Worm (Caenorhabditis elegans) whole organism, L3 larva: Measurements from ENCODE around the gene R11E3.19.
A peak's percentile ranks its signal among the peaks of the same experiment; 100 is the strongest.

ENCODE experiments used
- R02D3.7 ChIP-seq: fragments of 150-350 bp; optimal IDR thresholded peaks from 2 replicates; lab custom pipeline; 2014; ENCODE audit warnings: missing biosample characterization, missing genetic modification characterization
- aly-2 ChIP-seq: fragments of 150-350 bp; optimal IDR thresholded peaks from 2 replicates; lab custom pipeline; 2014; ENCODE audit warnings: missing biosample characterization, missing genetic modification characterization
- ama-1 ChIP-seq: fragments of 150-350 bp; optimal IDR thresholded peaks from 2 replicates; lab custom pipeline; 2018
- ceh-28 ChIP-seq: fragments of 150-350 bp; optimal IDR thresholded peaks from 2 replicates; lab custom pipeline; 2014; ENCODE audit warnings: missing biosample characterization, missing genetic modification reagents, missing genetic modification characterization
- ceh-82 ChIP-seq: fragments of 150-350 bp; optimal IDR thresholded peaks from 2 replicates; lab custom pipeline; 2014; ENCODE audit warnings: missing biosample characterization, missing genetic modification characterization
- ceh-9 ChIP-seq: sonication (generic microtip); optimal IDR thresholded peaks from 2 replicates; lab custom pipeline; 2018; ENCODE audit warnings: missing biosample characterization, missing genetic modification characterization
- daf-12 ChIP-seq: fragments of 150-350 bp; optimal IDR thresholded peaks from 2 replicates; lab custom pipeline; 2014; ENCODE audit warnings: missing biosample characterization, missing genetic modification reagents, missing genetic modification characterization
- egl-27 ChIP-seq: sonication (generic microtip); optimal IDR thresholded peaks from 4 replicates; lab custom pipeline; 2017; ENCODE audit warnings: missing biosample characterization, missing genetic modification reagents, missing genetic modification characterization
- egl-5 ChIP-seq: fragments of 150-350 bp; optimal IDR thresholded peaks from 2 replicates; lab custom pipeline; 2017; ENCODE audit warnings: missing biosample characterization, missing genetic modification reagents, missing genetic modification characterization, inconsistent platforms
- elt-1 ChIP-seq: fragments of 150-350 bp; optimal IDR thresholded peaks from 2 replicates; lab custom pipeline; 2014; ENCODE audit warnings: missing biosample characterization, missing genetic modification characterization
- elt-2 ChIP-seq: sonication (generic microtip); optimal IDR thresholded peaks from 2 replicates; lab custom pipeline; 2016; ENCODE audit warnings: missing genetic modification reagents, mild to moderate bottlenecking, missing genetic modification characterization, missing compliant biosample characterization
- elt-3 ChIP-seq, 3 experiments: fragments of 150-350 bp in 1 of 3; sonication (generic microtip) in 2 of 3; optimal IDR thresholded peaks; 2 replicates in 2 of 3; 4 replicates in 1 of 3; lab custom pipeline; 2014 to 2017; ENCODE audit warnings: missing biosample characterization in 3 of 3, missing genetic modification characterization in 3 of 3
- eor-1 ChIP-seq, 2 experiments: fragments of 150-350 bp; optimal IDR thresholded peaks; 2 replicates each; lab custom pipeline; 2014 to 2018; ENCODE audit warnings: missing biosample characterization in 2 of 2, missing genetic modification characterization in 2 of 2
- fkh-2 ChIP-seq: fragments of 150-350 bp; optimal IDR thresholded peaks from 2 replicates; lab custom pipeline; 2014; ENCODE audit warnings: missing biosample characterization, missing genetic modification reagents, missing genetic modification characterization
- fos-1 ChIP-seq: fragments of 150-350 bp; optimal IDR thresholded peaks from 2 replicates; lab custom pipeline; 2014; ENCODE audit warnings: missing biosample characterization, missing genetic modification characterization
- hmg-11 ChIP-seq: sonication (generic microtip); optimal IDR thresholded peaks from 2 replicates; lab custom pipeline; 2016; ENCODE audit warnings: missing genetic modification characterization, missing compliant biosample characterization
- jun-1 ChIP-seq: fragments of 150-350 bp; optimal IDR thresholded peaks from 2 replicates; lab custom pipeline; 2014; ENCODE audit warnings: missing biosample characterization, missing genetic modification reagents, missing genetic modification characterization
- lin-15B ChIP-seq: fragments of 150-350 bp; optimal IDR thresholded peaks from 2 replicates; lab custom pipeline; 2014; ENCODE audit warnings: missing biosample characterization, missing genetic modification characterization
- lin-39 ChIP-seq: fragments of 150-350 bp; optimal IDR thresholded peaks from 2 replicates; lab custom pipeline; 2018; ENCODE audit warnings: missing biosample characterization, missing genetic modification reagents, missing genetic modification characterization
- lsy-12 ChIP-seq: sonication (generic microtip); optimal IDR thresholded peaks from 2 replicates; lab custom pipeline; 2016; ENCODE audit warnings: mild to moderate bottlenecking, missing genetic modification characterization, missing compliant biosample characterization
- mml-1 ChIP-seq: fragments of 150-350 bp; sonication (generic microtip); optimal IDR thresholded peaks from 3 replicates; lab custom pipeline; 2014; ENCODE audit warnings: missing biosample characterization, missing genetic modification characterization
- nfya-1 ChIP-seq: sonication (generic microtip); optimal IDR thresholded peaks from 2 replicates; lab custom pipeline; 2017; ENCODE audit warnings: missing genetic modification characterization, mild to moderate bottlenecking, missing compliant biosample characterization, antibody characterized with exemption, moderate library complexity; ENCODE audit not compliant: insufficient read depth
- nhr-11 ChIP-seq: fragments of 150-350 bp; optimal IDR thresholded peaks from 2 replicates; lab custom pipeline; 2014; ENCODE audit warnings: missing biosample characterization, missing genetic modification characterization
- nhr-12 ChIP-seq: fragments of 150-350 bp; optimal IDR thresholded peaks from 2 replicates; lab custom pipeline; 2014; ENCODE audit warnings: missing biosample characterization, missing genetic modification characterization
- nhr-23 ChIP-seq: fragments of 150-350 bp; optimal IDR thresholded peaks from 2 replicates; lab custom pipeline; 2014; ENCODE audit warnings: missing biosample characterization, missing genetic modification reagents, missing genetic modification characterization
- nhr-237 ChIP-seq: fragments of 150-350 bp; optimal IDR thresholded peaks from 2 replicates; lab custom pipeline; 2014; ENCODE audit warnings: missing biosample characterization, missing genetic modification characterization
- nhr-25 ChIP-seq: sonication (generic microtip); optimal IDR thresholded peaks from 2 replicates; lab custom pipeline; 2017; ENCODE audit warnings: missing biosample characterization, missing genetic modification characterization
- nhr-28 ChIP-seq: fragments of 150-350 bp; optimal IDR thresholded peaks from 2 replicates; lab custom pipeline; 2014; ENCODE audit warnings: missing biosample characterization, missing genetic modification characterization
- nhr-43 ChIP-seq: sonication (generic microtip); optimal IDR thresholded peaks from 2 replicates; lab custom pipeline; 2016; ENCODE audit warnings: mild to moderate bottlenecking, missing genetic modification characterization, missing compliant biosample characterization; ENCODE audit not compliant: poor library complexity, severe bottlenecking
- nhr-67 ChIP-seq: fragments of 150-350 bp; optimal IDR thresholded peaks from 2 replicates; lab custom pipeline; 2014; ENCODE audit warnings: missing biosample characterization, missing genetic modification characterization
- nhr-76 ChIP-seq: fragments of 150-350 bp; sonication (generic microtip); optimal IDR thresholded peaks from 5 replicates; lab custom pipeline; 2014; ENCODE audit warnings: missing biosample characterization, missing genetic modification characterization
- nhr-77 ChIP-seq: fragments of 150-350 bp; optimal IDR thresholded peaks from 2 replicates; lab custom pipeline; 2014; ENCODE audit warnings: missing biosample characterization, missing genetic modification characterization
- pha-4 ChIP-seq: fragments of 150-350 bp; optimal IDR thresholded peaks from 2 replicates; lab custom pipeline; 2014; ENCODE audit warnings: missing biosample characterization, missing genetic modification reagents, missing genetic modification characterization
- pqm-1 ChIP-seq: fragments of 150-350 bp; optimal IDR thresholded peaks from 2 replicates; lab custom pipeline; 2017; ENCODE audit warnings: missing biosample characterization, missing genetic modification characterization, inconsistent platforms
- sea-2 ChIP-seq: fragments of 150-350 bp; sonication (generic microtip); optimal IDR thresholded peaks from 4 replicates; lab custom pipeline; 2014; ENCODE audit warnings: missing biosample characterization, missing genetic modification reagents, missing genetic modification characterization
- skn-1 ChIP-seq: fragments of 150-350 bp; optimal IDR thresholded peaks from 2 replicates; lab custom pipeline; 2014; ENCODE audit warnings: missing biosample characterization, missing genetic modification characterization
- snpc-4 ChIP-seq: fragments of 150-350 bp; optimal IDR thresholded peaks from 2 replicates; lab custom pipeline; 2014; ENCODE audit warnings: missing biosample characterization, missing genetic modification characterization
- tbx-2 ChIP-seq: sonication (generic microtip); optimal IDR thresholded peaks from 2 replicates; lab custom pipeline; 2016; ENCODE audit warnings: mild to moderate bottlenecking, missing genetic modification characterization, missing compliant biosample characterization
- unc-62 ChIP-seq: fragments of 150-350 bp; sonication (generic microtip); optimal IDR thresholded peaks from 4 replicates; lab custom pipeline; 2014; ENCODE audit warnings: missing biosample characterization, missing genetic modification reagents, missing genetic modification characterization
- zag-1 ChIP-seq: fragments of 150-350 bp; optimal IDR thresholded peaks from 2 replicates; lab custom pipeline; 2014; ENCODE audit warnings: missing biosample characterization, missing genetic modification characterization
- ztf-11 ChIP-seq: fragments of 150-350 bp; optimal IDR thresholded peaks from 2 replicates; lab custom pipeline; 2014; ENCODE audit warnings: missing biosample characterization, missing genetic modification characterization
- ztf-4 ChIP-seq: fragments of 150-350 bp; optimal IDR thresholded peaks from 2 replicates; lab custom pipeline; 2014; ENCODE audit warnings: missing biosample characterization, missing genetic modification characterization

The R11E3.19 gene

DNA sequence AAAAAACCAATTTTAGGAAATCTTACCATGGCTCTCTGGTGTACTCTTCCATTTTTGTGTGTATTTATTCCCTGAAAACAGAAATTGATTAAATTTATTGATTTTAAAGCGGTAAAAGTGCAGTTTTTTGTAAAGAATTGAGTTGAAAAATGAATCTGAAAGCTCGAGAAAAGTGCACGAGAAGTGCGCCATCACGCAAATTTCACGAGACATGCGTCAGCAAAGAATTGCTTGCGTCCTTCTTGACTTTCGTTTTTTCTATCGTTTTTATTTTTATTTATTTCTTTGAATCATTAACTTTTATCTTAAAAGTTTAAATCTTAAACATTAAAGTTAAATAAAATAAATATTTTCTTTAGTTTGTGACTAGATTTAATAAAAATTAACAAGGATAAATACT lies 30.5 kb downstream of the R11E3.19 start, which contains the start of gene timm-17B.1:
Gene timm-17B.1 (minus strand): TSS at position 71 of the 400 bp plus-strand sequence.
- TF ChIP-seq nhr-237 (tag; lab: Kevin White, UChicago) (no peak), aly-2 (tag; lab: Kevin White, UChicago) (no peak), ceh-9 (tag; lab: Kevin White, UChicago) (no peak), nhr-76 (tag; lab: Kevin White, UChicago) (no peak), nhr-43 (tag; lab: Kevin White, UChicago) (peak; percentile 75), mml-1 (tag; lab: Kevin White, UChicago) (no peak), ztf-4 (no peak), elt-1 (tag; lab: Kevin White, UChicago) (no peak), tbx-2 (tag; lab: Kevin White, UChicago) (peak; percentile 49), fos-1 (no peak), nhr-25 (tag; lab: Kevin White, UChicago) (peak; percentile 13), zag-1 (tag; lab: Kevin White, UChicago) (no peak), ama-1 (no peak), egl-5 (tag; lab: Kevin White, UChicago) (no peak), ceh-82 (tag; lab: Kevin White, UChicago) (no peak), pha-4 (tag; lab: Kevin White, UChicago) (peak; percentile 79), daf-12 (tag; lab: Kevin White, UChicago) (no peak), R02D3.7 (tag; lab: Kevin White, UChicago) (peak; percentile 73), unc-62 (GFP tag; lab: Kevin White, UChicago) (no peak), nhr-67 (no peak), egl-27 (tag; lab: Kevin White, UChicago) (no peak), lin-39 (tag; lab: Kevin White, UChicago) (no peak), elt-2 (tag; lab: Kevin White, UChicago) (peak; percentile 25), ceh-28 (tag; lab: Kevin White, UChicago) (peak; percentile 57), snpc-4 (tag; lab: Kevin White, UChicago) (peak; percentile 29), skn-1 (peak; percentile 52), hmg-11 (tag; lab: Kevin White, UChicago) (peak; percentile 45), fkh-2 (tag; lab: Kevin White, UChicago) (no peak), jun-1 (no peak), pqm-1 (no peak), lin-15B (tag; lab: Kevin White, UChicago) (peak; percentile 76), nfya-1 (tag; lab: Kevin White, UChicago) (peak; percentile 81), lsy-12 (peak; percentile 21), nhr-23 (tag; lab: Kevin White, UChicago) (peak; percentile 66)
- TF ChIP-seq, all 47 proteins: peak for 14

- TF ChIP-seq unc-62 (GFP tag; lab: Kevin White, UChicago) = no peak
- no peak for TF ChIP-seq aly-2 (tag; lab: Kevin White, UChicago)
- no peak for TF ChIP-seq ztf-4
- TF ChIP-seq nhr-11 = no peak
- TF ChIP-seq ztf-11 = no peak
- TF ChIP-seq sea-2 (GFP tag; lab: Kevin White, UChicago) = no peak
- TF ChIP-seq jun-1 = no peak
- no peak for TF ChIP-seq nhr-28
- TF ChIP-seq ceh-82 (tag; lab: Kevin White, UChicago) = no peak
- TF ChIP-seq fkh-2 (tag; lab: Kevin White, UChicago) = no peak
- TF ChIP-seq nhr-25 (tag; lab: Kevin White, UChicago) = no peak
- TF ChIP-seq lsy-12 = no peak
- TF ChIP-seq tbx-2 (tag; lab: Kevin White, UChicago) = no peak
Measured at ce11 chrIV:4744167-4744566, 31.7 kb downstream of the R11E3.19 start, which contains the start of gene hoe-1. Gene hoe-1, minus strand, starts transcription at chrIV:4744267.

- TF ChIP-seq nhr-67 (no peak), lin-39 (tag; lab: Kevin White, UChicago) (no peak), ztf-4 (no peak), fos-1 (no peak), fkh-2 (tag; lab: Kevin White, UChicago) (no peak), nhr-77 (tag; lab: Kevin White, UChicago) (no peak), nhr-28 (no peak), nhr-12 (tag; lab: Kevin White, UChicago) (no peak), elt-3 (tag; optimal IDR thresholded peaks at IDR 0.05; lab: Kevin White, UChicago) (no peak), hmg-11 (tag; lab: Kevin White, UChicago) (no peak), aly-2 (tag; lab: Kevin White, UChicago) (no peak), R02D3.7 (tag; lab: Kevin White, UChicago) (no peak), eor-1 (tag; optimal IDR thresholded peaks at IDR 0.05; lab: Kevin White, UChicago) (no peak), nhr-76 (tag; lab: Kevin White, UChicago) (no peak), ztf-11 (no peak)
Measured at ce11 chrIV:4742480-4742879, 33.4 kb downstream of the R11E3.19 start.
